Worm (Caenorhabditis elegans) whole organism, L2 larva: ENCODE results near the gene F54E2.9.

Experiments used
- ceh-82 ChIP-seq: fragments of 150-350 bp; optimal IDR thresholded peaks from 2 replicates; lab custom pipeline; 2014; ENCODE audit warnings: missing biosample characterization, missing genetic modification characterization
- gmeb-1 ChIP-seq: fragments of 150-350 bp; optimal IDR thresholded peaks from 2 replicates; lab custom pipeline; 2014; ENCODE audit warnings: missing biosample characterization, missing genetic modification characterization
- lin-13 ChIP-seq: fragments of 150-350 bp; optimal IDR thresholded peaks from 2 replicates; lab custom pipeline; 2014; ENCODE audit warnings: missing biosample characterization, missing genetic modification reagents, missing genetic modification characterization
- mdl-1 ChIP-seq, 2 experiments: fragments of 150-350 bp in 1 of 2; sonication (generic microtip) in 1 of 2; optimal IDR thresholded peaks; 2 replicates each; lab custom pipeline; 2017; ENCODE audit warnings: missing biosample characterization in 2 of 2, missing genetic modification characterization in 2 of 2
- snpc-4 ChIP-seq: fragments of 150-350 bp; optimal IDR thresholded peaks from 2 replicates; lab custom pipeline; 2014; ENCODE audit warnings: missing biosample characterization, missing genetic modification characterization
- unc-62 ChIP-seq: fragments of 150-350 bp; optimal IDR thresholded peaks from 2 replicates; lab custom pipeline; 2014; ENCODE audit warnings: missing biosample characterization, missing genetic modification reagents, missing genetic modification characterization
- zag-1 ChIP-seq: fragments of 150-350 bp; optimal IDR thresholded peaks from 2 replicates; lab custom pipeline; 2014; ENCODE audit warnings: missing biosample characterization, missing genetic modification characterization

DNA sequence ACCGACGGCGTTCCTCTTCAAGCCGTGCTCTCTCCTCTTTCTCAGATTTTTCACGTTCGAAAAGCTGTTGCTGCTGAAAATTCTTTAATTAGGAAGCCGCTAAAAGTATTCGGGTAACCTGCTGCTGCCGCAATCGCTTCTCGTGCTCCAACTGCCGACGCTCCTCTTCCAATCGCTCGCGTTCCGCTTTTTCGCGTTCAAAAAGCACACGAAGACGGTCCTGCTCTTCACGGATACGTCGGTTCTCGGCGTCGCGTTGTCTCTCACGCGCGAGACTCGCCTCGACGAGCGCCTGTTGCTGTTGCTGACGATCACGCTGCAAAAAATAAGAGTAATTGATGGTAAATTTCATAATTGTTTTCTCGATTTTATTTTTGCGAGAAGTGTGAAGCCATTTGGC is 13.1 kb downstream of the F54E2.9 start:
- TF ChIP-seq zag-1 (tag; lab: Kevin White, UChicago) (no peak), ceh-82 (tag; lab: Kevin White, UChicago) (no peak), lin-13 (GFP tag; lab: Kevin White, UChicago) (no peak), mdl-1 (tag; optimal IDR thresholded peaks at IDR 0.05; lab: Kevin White, UChicago) (no peak), unc-62 (no peak), gmeb-1 (no peak), snpc-4 (tag; lab: Kevin White, UChicago) (no peak)
